Worm (Caenorhabditis elegans): ENCODE results near the gene gck-1.

Gene gck-1

ce11 chrV:8988104-8988503, 40.5 kb downstream of the gck-1 start, which contains the start of gene str-87:
Gene str-87 (minus strand): TSS chrV:8988204.
- TF ChIP-seq ceh-9 (tag; optimal IDR thresholded peaks at IDR 0.05) (no peak), nhr-28 (tag; optimal IDR thresholded peaks at IDR 0.05) (no peak), snpc-4 (tag; optimal IDR thresholded peaks at IDR 0.05) (no peak), nhr-237 (tag; optimal IDR thresholded peaks at IDR 0.05) (no peak), unc-62 (GFP tag; optimal IDR thresholded peaks at IDR 0.05) (no peak), daf-12 (tag; optimal IDR thresholded peaks at IDR 0.05) (no peak), pqm-1 (tag; optimal IDR thresholded peaks at IDR 0.05) (no peak), ZK546.5 (tag; optimal IDR thresholded peaks at IDR 0.05) (no peak), elt-3 (tag; optimal IDR thresholded peaks at IDR 0.05) (no peak), nhr-43 (tag; optimal IDR thresholded peaks at IDR 0.05; ENCODE audit: poor library complexity, severe bottlenecking) (no peak), egl-27 (tag; optimal IDR thresholded peaks at IDR 0.05) (no peak), sea-2 (GFP tag; optimal IDR thresholded peaks at IDR 0.05) (no peak), zag-1 (tag; optimal IDR thresholded peaks at IDR 0.05) (no peak), tbx-2 (tag; optimal IDR thresholded peaks at IDR 0.05) (no peak)

ce11 chrV:8990194-8990649, 42.6 kb downstream of the gck-1 start, which contains the start of gene F59E11.7:
Gene F59E11.7 (plus strand): TSS chrV:8990244.
- TF ChIP-seq aly-2 (tag; optimal IDR thresholded peaks at IDR 0.05), result no peak
- TF ChIP-seq nhr-25 (tag; optimal IDR thresholded peaks at IDR 0.05), result peak; percentile 40

ce11 chrV:8991679-8992078, 44.1 kb downstream of the gck-1 start, which contains the start of gene F59E11.6:
Gene F59E11.6 (plus strand): TSS chrV:8991789.
- TF ChIP-seq nhr-43 (tag; optimal IDR thresholded peaks at IDR 0.05; ENCODE audit: poor library complexity, severe bottlenecking) (no peak), nhr-76 (tag; optimal IDR thresholded peaks at IDR 0.05) (no peak), mml-1 (tag; optimal IDR thresholded peaks at IDR 0.05) (no peak), sea-2 (GFP tag; optimal IDR thresholded peaks at IDR 0.05) (no peak), nhr-12 (tag; optimal IDR thresholded peaks at IDR 0.05) (no peak), ztf-11 (tag; optimal IDR thresholded peaks at IDR 0.05) (no peak), ceh-16 (tag; optimal IDR thresholded peaks at IDR 0.05) (no peak)

DNA sequence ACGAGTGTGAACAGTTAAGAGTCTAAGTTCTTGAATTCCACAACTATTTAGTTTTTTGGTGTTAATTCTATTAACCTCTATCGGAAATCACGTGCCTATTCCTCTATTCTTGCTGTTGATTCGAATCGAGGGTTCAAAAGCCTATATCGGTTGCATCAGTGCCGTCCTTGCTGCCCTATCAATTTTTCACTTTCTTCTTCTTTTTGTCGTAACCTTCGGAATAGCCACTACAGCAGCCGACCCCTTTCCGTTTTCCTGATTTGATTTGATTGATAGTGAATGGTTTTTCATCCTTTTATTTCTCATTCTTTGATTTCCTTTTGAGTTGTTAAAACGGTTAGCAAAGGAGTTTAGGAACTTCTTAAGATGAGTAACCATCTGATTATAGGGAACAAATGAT, 46.7 kb downstream of the gck-1 start:
- TF ChIP-seq nhr-25 (tag; optimal IDR thresholded peaks at IDR 0.05), result peak; percentile 16
- no peak for TF ChIP-seq fkh-10 (GFP tag; optimal IDR thresholded peaks at IDR 0.05)
- no peak for TF ChIP-seq ceh-82 (tag; optimal IDR thresholded peaks at IDR 0.05)
- no peak for TF ChIP-seq eor-1 (tag; optimal IDR thresholded peaks at IDR 0.05)
- peak; percentile 68 for TF ChIP-seq nhr-43 (tag; optimal IDR thresholded peaks at IDR 0.05; ENCODE audit: poor library complexity, severe bottlenecking)
- TF ChIP-seq elt-3 (tag; optimal IDR thresholded peaks at IDR 0.05), result peak in 2 of 3 experiments; percentile 21 to 33
- TF ChIP-seq elt-2 (tag; optimal IDR thresholded peaks at IDR 0.05), result no peak
- peak; percentile 52 for TF ChIP-seq nhr-23 (tag; optimal IDR thresholded peaks at IDR 0.05)
- no peak for TF ChIP-seq lsy-12 (tag; optimal IDR thresholded peaks at IDR 0.05)
- no peak for TF ChIP-seq nhr-12 (tag; optimal IDR thresholded peaks at IDR 0.05)
- no peak for TF ChIP-seq daf-12 (tag; optimal IDR thresholded peaks at IDR 0.05)

DNA sequence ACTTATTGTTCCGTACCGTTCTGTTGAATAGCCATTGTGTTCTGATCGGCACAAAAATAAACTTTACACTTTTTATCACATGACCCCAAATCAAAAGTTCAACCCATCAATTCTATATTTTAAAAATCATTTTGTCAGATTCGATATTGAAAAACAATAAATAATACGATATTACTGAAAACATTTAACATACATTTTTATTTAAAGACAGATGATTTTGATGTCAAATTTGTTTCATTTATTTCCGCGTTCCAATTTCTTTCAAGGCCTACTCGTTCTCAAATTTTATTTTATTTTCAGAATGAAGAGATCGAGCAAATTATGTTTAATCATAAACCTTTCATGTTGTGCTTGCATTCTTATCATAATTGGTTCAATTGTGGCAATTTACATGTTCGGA, 47.2 kb downstream of the gck-1 start, which contains the start of gene F59E11.5:
Gene F59E11.5, plus strand, starts transcription at position 301 of the 400 bp plus-strand sequence.
- no peak for TF ChIP-seq skn-1 (tag; optimal IDR thresholded peaks at IDR 0.05)
- no peak for TF ChIP-seq zag-1 (tag; optimal IDR thresholded peaks at IDR 0.05)
- no peak for TF ChIP-seq fos-1 (tag; optimal IDR thresholded peaks at IDR 0.05)
- TF ChIP-seq mdl-1 (tag; optimal IDR thresholded peaks at IDR 0.05), result no peak
- TF ChIP-seq nhr-12 (tag; optimal IDR thresholded peaks at IDR 0.05), result no peak
- no peak for TF ChIP-seq unc-39 (tag; optimal IDR thresholded peaks at IDR 0.05)
- no peak for TF ChIP-seq unc-62 (GFP tag; optimal IDR thresholded peaks at IDR 0.05)
- TF ChIP-seq egl-27 (tag; optimal IDR thresholded peaks at IDR 0.05), result no peak
- TF ChIP-seq jun-1 (tag; optimal IDR thresholded peaks at IDR 0.05), result no peak
- TF ChIP-seq nhr-25 (tag; optimal IDR thresholded peaks at IDR 0.05), result no peak

- TF ChIP-seq tbx-2 (tag; optimal IDR thresholded peaks at IDR 0.05) (no peak), fkh-10 (GFP tag; optimal IDR thresholded peaks at IDR 0.05) (no peak)
These were observed 53.6 kb downstream of the gck-1 start, which contains the start of gene F59E11.2 for ce11 chrV:9001175-9001574. Gene F59E11.2 (plus strand): TSS chrV:9001475.
